Worm (Caenorhabditis elegans) whole organism, early embryonic: Measurements from ENCODE around the gene isy-1.
A peak's percentile ranks its signal among the peaks of the same experiment; 100 is the strongest.

ENCODE experiments used
- ceh-36 ChIP-seq: sonication (generic microtip); optimal IDR thresholded peaks from 2 replicates; lab custom pipeline; 2016; ENCODE audit warnings: missing genetic modification characterization, inconsistent platforms, missing compliant biosample characterization
- sea-1 ChIP-seq: fragments of 200-800 bp; sonication (Bioruptor generic); conservative IDR thresholded peaks from 2 replicates; pipeline ENCODE4 v1.3.6; 2022; ENCODE audit warnings: missing genetic modification characterization, missing compliant biosample characterization
- tbx-37 ChIP-seq: fragments of 200-800 bp; sonication (Bioruptor generic); conservative IDR thresholded peaks from 2 replicates; pipeline ENCODE4 v1.3.6; 2022; ENCODE audit warnings: missing genetic modification reagents, missing genetic modification characterization, missing compliant biosample characterization

Gene isy-1

ce11 chrV:10951655-10952278 is 48.7 kb downstream of the isy-1 start, which contains the start of gene F17C11.4:
Gene F17C11.4 (plus strand): TSS chrV:10951860.
- peak; percentile 17; the same call in 1 of the 2 replicates for TF ChIP-seq tbx-37 (GFP tag; lab: Robert Waterston, UW)
- no peak for TF ChIP-seq ceh-36
- TF ChIP-seq sea-1 (GFP tag; lab: Robert Waterston, UW) = 0 out of 2 replicates have a peak, but pooled peaks have one; percentile 6
